Fruit fly (Drosophila melanogaster): Measurements from ENCODE around the gene Pgd.

Pgd gene

DNA sequence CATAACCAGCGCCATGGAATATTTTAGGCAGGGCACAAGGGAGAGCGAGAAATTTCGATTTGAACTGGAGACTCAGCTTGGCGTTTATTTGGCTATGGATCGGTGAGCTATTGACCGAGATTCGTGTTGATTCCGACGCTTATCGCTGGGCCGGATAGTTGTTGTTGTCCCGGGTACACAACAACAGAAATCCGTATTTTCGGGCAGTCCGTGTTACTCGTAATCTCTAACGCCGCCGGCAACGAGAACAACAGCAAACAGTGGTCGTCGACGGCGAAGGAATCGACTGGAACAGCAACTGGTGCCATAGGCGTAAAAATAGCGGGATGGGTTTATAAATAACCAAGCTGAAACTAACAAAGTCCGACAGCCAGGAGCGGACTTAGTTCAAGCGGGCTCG lies 47.0 kb downstream of the Pgd start:
- TF ChIP-seq fd85E (GFP tag; optimal IDR thresholded peaks at IDR 0.05), result no peak
- TF ChIP-seq fkh (GFP tag; optimal IDR thresholded peaks at IDR 0.05), result peak; percentile 49
- TF ChIP-seq CG31627 (GFP tag; optimal IDR thresholded peaks at IDR 0.05), result no peak
- TF ChIP-seq dac (GFP tag; optimal IDR thresholded peaks at IDR 0.05), result no peak
- TF ChIP-seq Sox102F (GFP tag; optimal IDR thresholded peaks at IDR 0.05), result no peak
- TF ChIP-seq svp (GFP tag), result peak; percentile 81
- no peak for TF ChIP-seq Gug (GFP tag; IDR thresholded peaks at IDR 0.05)

DNA sequence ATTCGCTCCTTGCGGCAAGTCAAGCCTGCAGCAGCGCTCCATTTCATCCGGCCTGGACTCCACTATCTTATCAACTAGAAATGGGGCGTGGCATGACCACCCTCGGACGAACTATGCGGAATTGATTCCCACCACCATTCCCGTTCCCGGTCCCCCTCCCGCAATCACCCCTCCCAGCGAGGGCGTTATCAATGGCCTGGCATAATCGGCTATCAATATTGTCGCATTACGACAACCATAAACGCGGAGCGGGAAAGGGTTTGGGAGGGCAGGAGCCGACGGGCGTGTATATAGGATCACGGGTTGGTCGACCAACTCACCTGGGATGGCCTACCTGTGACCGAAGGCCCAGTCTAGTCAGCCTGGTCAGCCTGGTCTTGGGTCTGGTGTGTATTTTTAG lies 48.2 kb downstream of the Pgd start:
- TF ChIP-seq CG10631 (GFP tag; optimal IDR thresholded peaks at IDR 0.05), result no peak
- no peak for TF ChIP-seq CG6276 (GFP tag; optimal IDR thresholded peaks at IDR 0.05)
- no peak for TF ChIP-seq Lpt (GFP tag; optimal IDR thresholded peaks at IDR 0.05)
- TF ChIP-seq vri (GFP tag; optimal IDR thresholded peaks at IDR 0.05), result peak; percentile 82
- TF ChIP-seq svp (GFP tag), result peak; percentile 58
- no peak for TF ChIP-seq pdm3 (GFP tag; optimal IDR thresholded peaks at IDR 0.05)

DNA sequence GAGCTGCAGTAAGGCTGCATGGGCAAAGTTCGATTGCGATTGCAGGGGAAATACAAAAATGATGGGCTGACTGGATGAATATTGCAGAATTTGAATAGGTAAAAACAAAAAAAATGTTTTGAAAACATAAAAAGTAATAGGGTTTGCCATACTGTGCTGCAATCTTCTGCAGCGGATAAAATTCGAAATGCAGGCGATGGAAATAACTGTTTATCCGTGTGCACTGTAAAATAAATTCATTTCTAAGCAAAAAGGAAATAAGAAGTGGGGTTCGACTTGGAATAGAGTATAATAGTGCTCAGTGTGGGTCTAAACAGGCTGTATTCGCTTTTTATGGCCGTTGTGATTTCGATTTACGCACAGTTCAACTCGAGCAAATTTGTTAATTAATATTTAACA lies 48.9 kb downstream of the Pgd start, which contains the start of gene CG14053:
Gene CG14053, minus strand, starts transcription at position 101 of the 399 bp plus-strand sequence.
- TF ChIP-seq Sox102F (GFP tag; optimal IDR thresholded peaks at IDR 0.05) (no peak), Ets96B (tag; optimal IDR thresholded peaks at IDR 0.05) (no peak), Hr4 (GFP tag; optimal IDR thresholded peaks at IDR 0.05) (no peak), CG6808 (GFP tag; optimal IDR thresholded peaks at IDR 0.05) (no peak), CG6792 (GFP tag; optimal IDR thresholded peaks at IDR 0.05) (no peak), salr (GFP tag; optimal IDR thresholded peaks at IDR 0.05) (no peak)

DNA sequence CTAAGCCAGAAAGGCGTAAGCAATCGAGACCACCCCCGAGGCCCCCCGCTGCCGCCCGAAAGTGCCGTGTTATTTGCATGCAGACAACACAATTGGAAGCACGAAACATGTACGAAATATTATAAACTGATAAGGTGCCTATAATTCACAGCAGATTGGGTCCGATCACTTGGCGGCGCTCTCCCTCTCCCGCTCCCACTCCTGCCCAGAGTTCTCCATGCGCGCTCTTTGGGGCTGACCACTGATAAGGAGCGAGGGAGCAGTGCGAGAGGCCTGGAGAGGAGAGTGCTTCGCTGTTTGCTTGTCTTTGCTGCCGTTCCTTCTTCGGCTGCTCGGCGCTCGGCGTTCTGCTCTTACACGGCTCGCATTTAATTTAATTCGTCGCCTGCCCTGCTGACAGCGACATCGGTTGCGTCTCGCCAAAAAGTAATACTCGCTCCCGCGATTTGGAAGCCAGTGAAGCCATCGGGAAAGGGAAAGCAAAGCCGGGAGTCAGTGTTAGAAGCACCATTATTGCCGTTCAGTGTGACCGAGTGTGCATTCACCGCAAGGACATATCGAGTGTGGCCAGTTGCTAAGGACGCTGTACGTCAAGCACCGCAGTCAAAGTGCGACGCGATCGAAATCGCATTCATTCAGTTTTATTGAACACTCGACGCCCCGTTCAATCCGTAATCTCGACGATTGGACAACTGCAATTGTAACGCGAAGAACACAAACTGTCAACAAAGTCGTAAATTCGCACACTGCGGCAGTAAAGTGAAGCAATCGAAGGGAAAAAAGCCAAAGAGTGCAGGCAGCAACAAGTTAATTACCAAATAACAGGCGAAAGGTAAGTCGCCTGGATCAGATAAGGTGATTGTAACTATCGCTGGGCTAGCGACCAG lies 49.5 kb downstream of the Pgd start:
- no peak for TF ChIP-seq CG11294 (GFP tag; IDR thresholded peaks at IDR 0.05)
- peak; percentile 8 for TF ChIP-seq CG3919 (GFP tag; optimal IDR thresholded peaks at IDR 0.05)
- TF ChIP-seq esn (GFP tag; optimal IDR thresholded peaks at IDR 0.05), result no peak
- no peak for TF ChIP-seq Met (GFP tag; optimal IDR thresholded peaks at IDR 0.05)
- TF ChIP-seq Blimp-1 (GFP tag; optimal IDR thresholded peaks at IDR 0.05), result no peak
- TF ChIP-seq Hr4 (GFP tag; optimal IDR thresholded peaks at IDR 0.05), result no peak
- TF ChIP-seq net (GFP tag; optimal IDR thresholded peaks at IDR 0.05), result peak; percentile 16
- peak; percentile 38 for TF ChIP-seq Eip93F (GFP tag; optimal IDR thresholded peaks at IDR 0.05)
- TF ChIP-seq svp (GFP tag), result peak; percentile 84
- no peak for TF ChIP-seq Hr39 (GFP tag; optimal IDR thresholded peaks at IDR 0.05)
- TF ChIP-seq Hr38 (GFP tag; optimal IDR thresholded peaks at IDR 0.05), result no peak
- no peak for TF ChIP-seq topi (GFP tag; optimal IDR thresholded peaks at IDR 0.05)
- TF ChIP-seq CG6854 (GFP tag; optimal IDR thresholded peaks at IDR 0.05), result peak; percentile 7
- TF ChIP-seq spab (GFP tag; optimal IDR thresholded peaks at IDR 0.05), result no peak
- no peak for TF ChIP-seq salr (GFP tag; optimal IDR thresholded peaks at IDR 0.05)
- TF ChIP-seq Sox102F (GFP tag; optimal IDR thresholded peaks at IDR 0.05), result no peak
- no peak for TF ChIP-seq Lpt (GFP tag; optimal IDR thresholded peaks at IDR 0.05)
- no peak for TF ChIP-seq Gug (GFP tag; IDR thresholded peaks at IDR 0.05)
- TF ChIP-seq dac (GFP tag; optimal IDR thresholded peaks at IDR 0.05), result no peak
- no peak for TF ChIP-seq OdsH (GFP tag; optimal IDR thresholded peaks at IDR 0.05)
- peak; percentile 75 for TF ChIP-seq vri (GFP tag; optimal IDR thresholded peaks at IDR 0.05)
- TF ChIP-seq fd59A (GFP tag; optimal IDR thresholded peaks at IDR 0.05), result no peak
- TF ChIP-seq eg (GFP tag; IDR thresholded peaks at IDR 0.05), result no peak
- TF ChIP-seq fd85E (GFP tag; optimal IDR thresholded peaks at IDR 0.05), result no peak
- TF ChIP-seq Eip78C (GFP tag), result peak; percentile 19
- no peak for TF ChIP-seq CG6808 (GFP tag; optimal IDR thresholded peaks at IDR 0.05)
- no peak for TF ChIP-seq CG9139 (GFP tag; optimal IDR thresholded peaks at IDR 0.05)
- TF ChIP-seq CG15336 (GFP tag; IDR thresholded peaks at IDR 0.05), result peak; percentile 34; the same call in 1 of the 2 replicates
- peak; percentile 17 for TF ChIP-seq fkh (GFP tag; optimal IDR thresholded peaks at IDR 0.05)
- peak; percentile 14 for TF ChIP-seq CG16779 (tag; optimal IDR thresholded peaks at IDR 0.05)
